Fruit fly (Drosophila melanogaster): ENCODE data around the gene Mettl14.
A peak's percentile ranks its signal among the peaks of the same experiment; 100 is the strongest.

Gene Mettl14

DNA sequence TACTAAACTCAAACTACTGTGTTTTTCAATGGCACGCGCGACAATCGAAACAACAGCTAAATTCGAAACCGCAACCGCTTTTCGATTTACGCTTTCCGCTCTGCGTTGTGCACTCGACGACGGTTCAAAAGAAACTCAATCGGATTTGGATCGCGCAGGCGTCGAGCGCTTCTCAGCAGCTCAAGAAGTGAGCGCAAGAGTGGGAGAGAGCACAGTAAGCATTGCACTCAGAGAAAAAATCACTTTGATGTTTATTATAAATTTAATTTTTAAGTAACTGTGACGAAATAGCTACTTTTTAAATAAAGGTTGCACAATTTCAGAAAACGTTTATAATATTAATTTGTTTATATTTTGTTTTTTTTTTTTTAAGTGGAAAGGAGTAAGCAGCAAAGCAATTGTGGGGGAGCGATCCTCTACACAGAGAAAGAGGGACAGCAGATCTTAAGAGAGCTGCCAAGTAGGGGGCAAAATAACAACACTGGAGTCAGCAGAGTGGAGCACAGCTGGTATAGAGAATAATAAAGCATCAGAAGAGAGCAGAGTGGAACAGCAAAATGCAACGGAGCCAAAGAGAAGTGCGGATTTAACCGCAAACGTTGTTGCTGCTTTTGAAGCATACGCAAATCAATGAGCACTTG lies 30.5 kb upstream of the Mettl14 start (continued):
- TF ChIP-seq Elba2 (GFP tag; optimal IDR thresholded peaks at IDR 0.05) (peak; percentile 90), grn (GFP tag; optimal IDR thresholded peaks at IDR 0.05) (peak; percentile 86), jigr1 (GFP tag; IDR thresholded peaks at IDR 0.05) (peak; percentile 95), CG2120 (GFP tag; optimal IDR thresholded peaks at IDR 0.05) (peak; percentile 93), Antp (GFP tag; optimal IDR thresholded peaks at IDR 0.05) (peak; percentile 58), CG6254 (GFP tag; optimal IDR thresholded peaks at IDR 0.05) (peak; percentile 96), Max (GFP tag; optimal IDR thresholded peaks at IDR 0.05) (peak; percentile 98), CG2889 (GFP tag; IDR thresholded peaks at IDR 0.05) (peak; percentile 98), en (GFP tag; optimal IDR thresholded peaks at IDR 0.05) (peak; percentile 78), zen2 (GFP tag; IDR thresholded peaks at IDR 0.05; ENCODE audit: partially characterized antibody) (no peak), Oli (tag; optimal IDR thresholded peaks at IDR 0.05) (peak; percentile 98), Nf-YB (GFP tag; optimal IDR thresholded peaks at IDR 0.05) (peak; percentile 89), CG3163 (GFP tag; optimal IDR thresholded peaks at IDR 0.05) (peak; percentile 91), onecut (GFP tag; IDR thresholded peaks at IDR 0.05) (peak; percentile 96), ro (GFP tag; IDR thresholded peaks at IDR 0.05) (peak; percentile 98), esg (GFP tag; conservative IDR thresholded peaks at IDR 0.05) (peak; percentile 98), CG9932 (GFP tag; IDR thresholded peaks at IDR 0.05) (peak; percentile 93), HHEX (GFP tag; optimal IDR thresholded peaks at IDR 0.05) (peak; percentile 96), CG8478 (optimal IDR thresholded peaks at IDR 0.05) (no peak), CG13296 (GFP tag; optimal IDR thresholded peaks at IDR 0.05) (peak; percentile 97), ab (GFP tag; optimal IDR thresholded peaks at IDR 0.05) (no peak), Fer1 (GFP tag; optimal IDR thresholded peaks at IDR 0.05) (peak; percentile 98), YL-1 (GFP tag; optimal IDR thresholded peaks at IDR 0.05) (peak; percentile 80), CG11247 (GFP tag; IDR thresholded peaks at IDR 0.05) (peak; percentile 98), CG15514 (GFP tag; optimal IDR thresholded peaks at IDR 0.05) (peak; percentile 90), Hr51 (GFP tag; optimal IDR thresholded peaks at IDR 0.05) (peak; percentile 96 to 99), B-H2 (GFP tag; optimal IDR thresholded peaks at IDR 0.05) (peak; percentile 78), vvl (GFP tag; IDR thresholded peaks at IDR 0.05) (peak; percentile 100), insv (GFP tag; optimal IDR thresholded peaks at IDR 0.05) (peak; percentile 11 to 62), Myb (GFP tag; optimal IDR thresholded peaks at IDR 0.05) (peak; percentile 56), oc (tag; optimal IDR thresholded peaks at IDR 0.05) (peak; percentile 99), CG6689 (GFP tag; IDR thresholded peaks at IDR 0.05) (peak; percentile 99), NC2α (GFP tag; optimal IDR thresholded peaks at IDR 0.05) (peak; percentile 90), zf30C (GFP tag; optimal IDR thresholded peaks at IDR 0.05) (peak; percentile 98), Awh (GFP tag; IDR thresholded peaks at IDR 0.05) (peak; percentile 99), dysf (GFP tag; IDR thresholded peaks at IDR 0.05) (peak; percentile 99), CG2202 (tag; optimal IDR thresholded peaks at IDR 0.05) (peak; percentile 98), mirr (GFP tag; optimal IDR thresholded peaks at IDR 0.05) (peak; percentile 45), Six4 (GFP tag; optimal IDR thresholded peaks at IDR 0.05) (peak; percentile 98)

DNA sequence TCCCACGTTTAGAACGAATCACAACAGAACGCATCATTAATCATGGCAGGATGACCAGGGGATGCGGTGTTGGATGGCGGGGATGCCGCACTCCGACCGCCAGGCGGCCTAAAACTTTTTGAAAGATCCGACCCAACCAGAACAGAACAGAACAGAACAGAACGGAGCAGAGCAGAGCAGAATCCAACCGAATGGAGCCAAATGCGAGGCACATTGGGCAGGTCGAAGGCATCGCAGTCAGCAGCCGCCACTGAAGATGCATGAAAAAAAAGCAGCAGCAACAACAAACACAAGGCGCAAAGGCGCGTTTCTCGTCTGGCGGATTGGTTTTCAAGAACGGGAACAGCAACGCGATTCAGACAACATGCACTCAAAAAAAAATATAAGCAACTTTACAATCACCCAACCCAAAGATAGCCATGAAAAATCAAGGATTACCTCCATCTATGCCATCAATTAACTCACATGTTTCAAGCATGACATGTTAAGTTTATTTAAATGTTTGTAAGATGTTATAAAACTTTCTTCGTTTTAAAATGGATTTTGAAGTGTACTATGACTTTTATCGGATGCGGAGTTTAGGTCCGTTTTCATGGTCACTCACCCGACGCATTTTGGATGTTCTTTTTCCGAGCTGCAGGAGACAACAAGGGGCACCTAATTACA lies 28.7 kb upstream of the Mettl14 start:
- TF ChIP-seq CG2875 (GFP tag; optimal IDR thresholded peaks at IDR 0.05) (peak; percentile 58), so (GFP tag; IDR thresholded peaks at IDR 0.05) (0 out of 3 replicates have a peak, but pooled peaks have one; percentile 34), CG4424 (GFP tag; optimal IDR thresholded peaks at IDR 0.05) (peak; percentile 76), CG1233 (GFP tag; optimal IDR thresholded peaks at IDR 0.05) (peak; percentile 57), Hand (GFP tag; optimal IDR thresholded peaks at IDR 0.05) (no peak), ac (GFP tag; optimal IDR thresholded peaks at IDR 0.05) (peak; percentile 45), Kr (GFP tag; optimal IDR thresholded peaks at IDR 0.05) (no peak), Hsf (GFP tag; optimal IDR thresholded peaks at IDR 0.05) (peak; percentile 71), Sry-δ (GFP tag; optimal IDR thresholded peaks at IDR 0.05) (peak; percentile 1), hkb (optimal IDR thresholded peaks at IDR 0.05) (no peak), hkb (GFP tag; IDR thresholded peaks at IDR 0.05) (peak; percentile 59; the same call in 1 of the 2 replicates), CG7372 (GFP tag; IDR thresholded peaks at IDR 0.05) (0 out of 2 replicates have a peak, but pooled peaks have one; percentile 6), Optix (GFP tag; IDR thresholded peaks at IDR 0.05) (no peak)
